Worm (Caenorhabditis elegans): ENCODE measurements around the gene pfd-5.

- TF ChIP-seq ztf-29 (GFP tag; IDR thresholded peaks at IDR 0.05) (no peak), tab-1 (GFP tag; IDR thresholded peaks at IDR 0.05) (no peak), T22C8.4 (GFP tag; IDR thresholded peaks at IDR 0.05) (no peak), med-1 (GFP tag; optimal IDR thresholded peaks at IDR 0.05; ENCODE audit: insufficient read depth) (no peak), cog-1 (tag; optimal IDR thresholded peaks at IDR 0.05) (no peak)
These were observed 17.5 kb upstream of the pfd-5 start, which contains the start of gene R151.1 for ce11 chrIII:7216226-7216625.

Measured in whole organism, midembryonic.